Worm (Caenorhabditis elegans): ENCODE results near the gene srh-25.

DNA sequence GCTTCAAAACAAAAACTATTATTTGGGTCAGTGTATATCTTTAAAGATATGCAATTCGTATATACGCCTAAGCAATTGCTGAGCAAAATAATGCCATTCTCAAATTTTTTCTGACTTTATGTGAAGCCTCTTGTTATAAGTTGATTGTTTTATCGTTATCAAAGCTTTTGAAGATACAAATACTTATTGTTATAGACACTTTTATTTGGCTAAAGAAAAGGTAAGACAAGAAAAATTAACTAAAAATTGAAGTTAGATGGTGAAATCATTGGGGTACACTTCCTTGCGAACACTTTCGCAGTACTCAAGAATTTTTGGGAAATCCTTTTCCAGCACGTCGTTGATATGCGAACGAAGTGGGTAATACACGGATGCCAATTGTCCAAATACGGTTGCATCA lies 21.3 kb downstream of the srh-25 start:
- no peak for TF ChIP-seq ceh-13 (GFP tag; optimal IDR thresholded peaks at IDR 0.05)
- no peak for TF ChIP-seq flt-1 (GFP tag; IDR thresholded peaks at IDR 0.05)
- TF ChIP-seq pes-1 (GFP tag; IDR thresholded peaks at IDR 0.05): no peak
- TF ChIP-seq sea-1 (GFP tag; conservative IDR thresholded peaks at IDR 0.05): no peak
- no peak for TF ChIP-seq tbx-11 (GFP tag; IDR thresholded peaks at IDR 0.05)
- TF ChIP-seq ama-1 (optimal IDR thresholded peaks at IDR 0.05): no peak
- TF ChIP-seq hmg-4 (GFP tag; optimal IDR thresholded peaks at IDR 0.05): no peak
- TF ChIP-seq hnd-1 (tag; optimal IDR thresholded peaks at IDR 0.05): no peak
- no peak for TF ChIP-seq F13C5.2 (tag; optimal IDR thresholded peaks at IDR 0.05)
- TF ChIP-seq ceh-36 (tag; optimal IDR thresholded peaks at IDR 0.05): no peak
- TF ChIP-seq tra-4 (tag; optimal IDR thresholded peaks at IDR 0.05): no peak
- no peak for TF ChIP-seq ets-7 (tag; optimal IDR thresholded peaks at IDR 0.05)
